Worm (Caenorhabditis elegans) whole organism, midembryonic: ENCODE measurements around the gene ZC412.5.

Source experiments
- T22C8.4 ChIP-seq: fragments of 200-800 bp; sonication (Bioruptor generic); IDR thresholded peaks from 2 replicates; pipeline ENCODE4 v1.3.6; 2022; ENCODE audit warnings: missing genetic modification characterization, missing compliant biosample characterization
- cog-1 ChIP-seq: sonication (generic microtip); optimal IDR thresholded peaks from 2 replicates; lab custom pipeline; 2016; ENCODE audit warnings: missing genetic modification characterization, missing compliant biosample characterization
- klf-2 ChIP-seq: fragments of 200-800 bp; sonication (Bioruptor generic); conservative IDR thresholded peaks from 2 replicates; pipeline ENCODE4 v1.3.6; 2022; ENCODE audit warnings: missing genetic modification reagents, missing genetic modification characterization, missing compliant biosample characterization
- med-1 ChIP-seq: sonication (generic microtip); optimal IDR thresholded peaks from 2 replicates; lab custom pipeline; 2017; ENCODE audit warnings: missing genetic modification characterization, mild to moderate bottlenecking, missing compliant biosample characterization, antibody characterized with exemption, missing genetic modification reagents; ENCODE audit not compliant: insufficient read depth
- tab-1 ChIP-seq: fragments of 200-800 bp; sonication (Bioruptor generic); IDR thresholded peaks from 2 replicates; pipeline ENCODE4 v1.3.6; 2022; ENCODE audit warnings: missing genetic modification characterization, missing compliant biosample characterization
- ztf-23 ChIP-seq: fragments of 200-800 bp; sonication (Bioruptor generic); IDR thresholded peaks from 2 replicates; pipeline ENCODE4 v1.3.6; 2022; ENCODE audit warnings: missing genetic modification reagents, missing genetic modification characterization, missing compliant biosample characterization
- ztf-29 ChIP-seq: fragments of 200-800 bp; sonication (Bioruptor generic); IDR thresholded peaks from 2 replicates; pipeline ENCODE4 v1.3.6; 2022; ENCODE audit warnings: missing genetic modification reagents, missing genetic modification characterization, missing compliant biosample characterization

ce11 chrV:14851972-14852371 is 23.3 kb downstream of the ZC412.5 start:
- no peak for TF ChIP-seq cog-1 (tag; lab: Kevin White, UChicago)
- TF ChIP-seq T22C8.4 (GFP tag; lab: Robert Waterston, UW) = no peak
- TF ChIP-seq tab-1 (GFP tag; lab: Robert Waterston, UW) = no peak
- no peak for TF ChIP-seq klf-2 (GFP tag; lab: Robert Waterston, UW)
- no peak for TF ChIP-seq ztf-29 (GFP tag; lab: Robert Waterston, UW)
- no peak for TF ChIP-seq ztf-23 (GFP tag; lab: Robert Waterston, UW)
- TF ChIP-seq med-1 (GFP tag; lab: Kevin White, UChicago) = no peak
